Worm (Caenorhabditis elegans) whole organism, young adult: ENCODE results near the gene T15B7.1.
A peak's percentile ranks its signal among the peaks of the same experiment; 100 is the strongest.

Source experiments
- C06A6.2 ChIP-seq: fragments of 200-800 bp; sonication (Bioruptor generic); conservative IDR thresholded peaks from 2 replicates; pipeline ENCODE4 v1.3.6; 2022; ENCODE audit warnings: missing genetic modification characterization, missing compliant biosample characterization
- C17E4.6 ChIP-seq: fragments of 200-800 bp; sonication (Bioruptor generic); IDR thresholded peaks from 2 replicates; pipeline ENCODE4 v1.3.6; 2022; ENCODE audit warnings: missing genetic modification reagents, missing genetic modification characterization, missing compliant biosample characterization
- D2030.7 ChIP-seq: fragments of 200-800 bp; sonication (Bioruptor generic); IDR thresholded peaks from 2 replicates; pipeline ENCODE4 v1.3.6; 2022; ENCODE audit warnings: missing genetic modification reagents, missing genetic modification characterization, missing compliant biosample characterization
- F33H1.4 ChIP-seq: fragments of 200-800 bp; sonication (Bioruptor generic); IDR thresholded peaks from 2 replicates; pipeline ENCODE4 v1.3.6; 2022; ENCODE audit warnings: missing genetic modification reagents, missing genetic modification characterization, missing compliant biosample characterization
- K12H6.12 ChIP-seq: fragments of 200-800 bp; sonication (Bioruptor generic); optimal IDR thresholded peaks from 2 replicates; lab custom pipeline; 2018; ENCODE audit warnings: mild to moderate bottlenecking, missing genetic modification characterization, missing compliant biosample characterization
- Y67H2A.10 ChIP-seq: fragments of 200-800 bp; sonication (Bioruptor generic); conservative IDR thresholded peaks from 2 replicates; pipeline ENCODE4 v1.3.6; 2022; ENCODE audit warnings: missing genetic modification reagents, missing genetic modification characterization, missing compliant biosample characterization
- Y95B8A.8 ChIP-seq: fragments of 200-800 bp; sonication (Bioruptor generic); IDR thresholded peaks from 2 replicates; pipeline ENCODE4 v1.3.6; 2022; ENCODE audit warnings: missing genetic modification reagents, missing genetic modification characterization, missing compliant biosample characterization
- ama-1 ChIP-seq, 3 experiments: fragments of 150-350 bp in 1 of 3; sonication (generic microtip) in 2 of 3; optimal IDR thresholded peaks; 2 replicates each; lab custom pipeline; 2014 to 2018; ENCODE audit warnings: missing biosample characterization in 2 of 3, missing genetic modification characterization in 2 of 3, missing genetic modification reagents in 2 of 3
- aptf-2 ChIP-seq: fragments of 200-800 bp; sonication (Bioruptor generic); conservative IDR thresholded peaks from 2 replicates; pipeline ENCODE4 v1.3.6; 2022; ENCODE audit warnings: missing genetic modification reagents, missing genetic modification characterization, missing compliant biosample characterization
- attf-6 ChIP-seq: fragments of 200-800 bp; sonication (Bioruptor generic); IDR thresholded peaks from 2 replicates; pipeline ENCODE4 v1.3.6; 2022; ENCODE audit warnings: missing genetic modification reagents, missing genetic modification characterization, missing compliant biosample characterization
- bed-2 ChIP-seq: fragments of 200-800 bp; sonication (Bioruptor generic); IDR thresholded peaks from 2 replicates; pipeline ENCODE4 v1.3.6; 2022; ENCODE audit warnings: missing genetic modification reagents, missing genetic modification characterization, missing compliant biosample characterization
- cebp-1 ChIP-seq, 2 experiments: fragments of 200-800 bp in 1 of 2; sonication (Bioruptor generic) in 1 of 2; sonication (generic microtip) in 1 of 2; IDR thresholded peaks in 1 of 2; optimal IDR thresholded peaks in 1 of 2; 2 replicates each; pipeline versions ENCODE4 v1.3.6 to Lab custom; 2017 to 2022; ENCODE audit warnings: missing compliant biosample characterization in 2 of 2, missing genetic modification characterization in 2 of 2, mild to moderate bottlenecking in 1 of 2, missing genetic modification reagents in 1 of 2, moderate library complexity in 1 of 2
- dox-1 ChIP-seq: fragments of 200-800 bp; sonication (Bioruptor generic); IDR thresholded peaks from 2 replicates; pipeline ENCODE4 v1.3.6; 2022; ENCODE audit warnings: missing genetic modification reagents, missing genetic modification characterization, missing compliant biosample characterization
- dpff-1 ChIP-seq: sonication (generic microtip); optimal IDR thresholded peaks from 2 replicates; lab custom pipeline; 2017; ENCODE audit warnings: mild to moderate bottlenecking, missing genetic modification characterization, missing compliant biosample characterization
- dpl-1 ChIP-seq: fragments of 150-350 bp; optimal IDR thresholded peaks from 2 replicates; lab custom pipeline; 2014; ENCODE audit warnings: missing biosample characterization, missing genetic modification reagents, missing genetic modification characterization
- efl-1 ChIP-seq: fragments of 150-350 bp; optimal IDR thresholded peaks from 2 replicates; lab custom pipeline; 2014; ENCODE audit warnings: missing biosample characterization, missing genetic modification reagents, missing genetic modification characterization
- fkh-3 ChIP-seq: sonication (generic microtip); optimal IDR thresholded peaks from 2 replicates; lab custom pipeline; 2016; ENCODE audit warnings: mild to moderate bottlenecking, missing genetic modification characterization, missing compliant biosample characterization
- him-1 ChIP-seq: sonication (generic microtip); optimal IDR thresholded peaks from 2 replicates; lab custom pipeline; 2016; ENCODE audit warnings: missing genotype, missing genetic modification reagents, missing genetic modification characterization, missing compliant biosample characterization
- hmg-1.2 ChIP-seq: fragments of 200-800 bp; sonication (Bioruptor generic); IDR thresholded peaks from 2 replicates; pipeline ENCODE4 v1.3.6; 2022; ENCODE audit warnings: missing genetic modification reagents, missing genetic modification characterization, missing compliant biosample characterization
- hmg-20 ChIP-seq: fragments of 200-800 bp; sonication (Bioruptor generic); IDR thresholded peaks from 2 replicates; pipeline ENCODE4 v1.3.6; 2022; ENCODE audit warnings: missing genetic modification reagents, missing genetic modification characterization, missing compliant biosample characterization
- lin-54 ChIP-seq: fragments of 200-800 bp; sonication (Bioruptor generic); optimal IDR thresholded peaks from 2 replicates; lab custom pipeline; 2018; ENCODE audit warnings: mild to moderate bottlenecking, missing genetic modification characterization, missing compliant biosample characterization
- lsl-1 ChIP-seq: fragments of 200-800 bp; sonication (Bioruptor generic); optimal IDR thresholded peaks from 2 replicates; lab custom pipeline; 2018; ENCODE audit warnings: mild to moderate bottlenecking, missing genetic modification characterization, moderate library complexity, missing compliant biosample characterization
- madf-6 ChIP-seq: fragments of 200-800 bp; sonication (Bioruptor generic); IDR thresholded peaks from 2 replicates; pipeline ENCODE4 v1.3.6; 2022; ENCODE audit warnings: missing genetic modification reagents, missing genetic modification characterization, missing compliant biosample characterization
- mxl-1 ChIP-seq: sonication (generic microtip); optimal IDR thresholded peaks from 2 replicates; lab custom pipeline; 2016; ENCODE audit warnings: missing genetic modification characterization, missing compliant biosample characterization
- nhr-27 ChIP-seq: fragments of 200-800 bp; sonication (Bioruptor generic); optimal IDR thresholded peaks from 2 replicates; lab custom pipeline; 2018; ENCODE audit warnings: mild to moderate bottlenecking, missing genetic modification characterization, moderate library complexity, missing compliant biosample characterization
- pbrm-1 ChIP-seq: fragments of 200-800 bp; sonication (Bioruptor generic); IDR thresholded peaks from 2 replicates; pipeline ENCODE4 v1.3.6; 2022; ENCODE audit warnings: missing genetic modification reagents, missing genetic modification characterization, missing compliant biosample characterization
- pha-4 ChIP-seq: fragments of 150-350 bp; sonication (generic microtip); optimal IDR thresholded peaks from 2 replicates; lab custom pipeline; 2014; ENCODE audit warnings: missing biosample characterization, missing genetic modification reagents, missing genetic modification characterization
- tlf-1 ChIP-seq: fragments of 200-800 bp; sonication (Bioruptor generic); optimal IDR thresholded peaks from 2 replicates; lab custom pipeline; 2018; ENCODE audit warnings: mild to moderate bottlenecking, missing genetic modification characterization, missing compliant biosample characterization
- zfh-2 ChIP-seq: fragments of 200-800 bp; sonication (Bioruptor generic); conservative IDR thresholded peaks from 2 replicates; pipeline ENCODE4 v1.3.6; 2022; ENCODE audit warnings: missing genetic modification reagents, missing genetic modification characterization, missing compliant biosample characterization
- ztf-28 ChIP-seq: fragments of 200-800 bp; sonication (Bioruptor generic); IDR thresholded peaks from 2 replicates; pipeline ENCODE4 v1.3.6; 2022; ENCODE audit warnings: missing genetic modification reagents, missing genetic modification characterization, missing compliant biosample characterization
- ztf-3 ChIP-seq: fragments of 200-800 bp; sonication (Bioruptor generic); optimal IDR thresholded peaks from 2 replicates; lab custom pipeline; 2018; ENCODE audit warnings: mild to moderate bottlenecking, missing genetic modification characterization, missing compliant biosample characterization

T15B7.1 gene

DNA sequence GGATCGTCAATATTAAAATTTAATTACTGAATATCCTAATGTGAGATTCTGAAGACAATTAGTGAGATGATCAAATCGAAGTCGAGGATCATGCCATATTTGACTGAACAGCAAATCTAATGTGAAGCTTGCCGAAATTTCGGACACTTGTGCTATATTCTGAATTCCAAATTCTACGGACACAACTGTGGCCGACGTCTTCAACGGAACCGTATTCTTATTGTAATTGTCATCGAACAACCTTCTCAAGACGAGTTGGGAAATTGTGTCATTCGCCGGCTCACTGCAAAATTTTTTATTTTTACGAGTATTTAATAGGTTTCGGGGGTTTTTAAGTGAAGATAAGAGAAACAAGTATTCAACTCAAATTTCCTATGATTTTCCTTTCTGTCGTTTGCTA lies at the start of gene T15B7.1:
TSS of gene T15B7.1 (plus strand) at position 301 of the 400 bp plus-strand sequence.
- TF ChIP-seq ama-1 (optimal IDR thresholded peaks at IDR 0.05; lab: Kevin White, UChicago) (no peak), ama-1 (GFP tag; optimal IDR thresholded peaks at IDR 0.05; lab: Kevin White, UChicago) (no peak), bed-2 (no peak), fkh-3 (tag; lab: Kevin White, UChicago) (no peak), C06A6.2 (no peak), ztf-28 (GFP tag; lab: Robert Waterston, UW) (no peak), pbrm-1 (GFP tag; lab: Robert Waterston, UW) (no peak), aptf-2 (GFP tag; lab: Robert Waterston, UW) (no peak), him-1 (tag; lab: Kevin White, UChicago) (no peak), F33H1.4 (GFP tag; lab: Robert Waterston, UW) (no peak), attf-6 (no peak), pha-4 (tag; lab: Kevin White, UChicago) (no peak), nhr-27 (tag; lab: Kevin White, UChicago) (no peak), cebp-1 (GFP tag; IDR thresholded peaks at IDR 0.05; lab: Robert Waterston, UW) (no peak), cebp-1 (tag; optimal IDR thresholded peaks at IDR 0.05; lab: Kevin White, UChicago) (no peak), C17E4.6 (no peak), Y95B8A.8 (GFP tag; lab: Robert Waterston, UW) (no peak), hmg-20 (GFP tag; lab: Robert Waterston, UW) (no peak)
- TF ChIP-seq, all 124 proteins: peak for 0

DNA sequence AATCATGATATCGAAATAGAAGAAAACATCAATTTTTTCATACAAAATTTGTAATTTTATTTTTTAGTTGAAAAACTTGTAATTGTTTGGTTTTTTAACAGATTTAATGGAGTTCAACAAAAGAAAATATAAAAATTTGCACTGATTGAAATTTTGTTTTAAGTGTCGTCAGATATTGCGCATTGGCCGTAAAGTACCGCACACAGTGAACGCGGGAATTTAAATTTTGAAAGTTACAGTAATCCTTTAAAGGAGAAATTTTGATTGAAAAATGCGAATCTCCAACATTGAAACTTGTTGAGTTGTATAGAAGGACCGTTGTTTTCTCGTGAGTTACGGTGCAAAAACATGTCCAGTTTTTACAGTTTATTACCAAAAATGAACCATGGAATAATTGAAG lies 49.6 kb upstream of the T15B7.1 start:
- TF ChIP-seq ama-1 (optimal IDR thresholded peaks at IDR 0.05; lab: Kevin White, UChicago) (no peak), ama-1 (GFP tag; optimal IDR thresholded peaks at IDR 0.05; lab: Kevin White, UChicago) (no peak), D2030.7 (no peak), mxl-1 (no peak), lsl-1 (peak; percentile 45), Y67H2A.10 (GFP tag; lab: Robert Waterston, UW) (no peak), madf-6 (GFP tag; lab: Robert Waterston, UW) (peak; percentile 53; the same call in 1 of the 2 replicates), lin-54 (GFP tag; lab: Kevin White, UChicago) (peak; percentile 74), efl-1 (GFP tag; lab: Kevin White, UChicago) (peak; percentile 80), dpl-1 (GFP tag; lab: Kevin White, UChicago) (peak; percentile 29), dpff-1 (tag; lab: Kevin White, UChicago) (no peak)

DNA sequence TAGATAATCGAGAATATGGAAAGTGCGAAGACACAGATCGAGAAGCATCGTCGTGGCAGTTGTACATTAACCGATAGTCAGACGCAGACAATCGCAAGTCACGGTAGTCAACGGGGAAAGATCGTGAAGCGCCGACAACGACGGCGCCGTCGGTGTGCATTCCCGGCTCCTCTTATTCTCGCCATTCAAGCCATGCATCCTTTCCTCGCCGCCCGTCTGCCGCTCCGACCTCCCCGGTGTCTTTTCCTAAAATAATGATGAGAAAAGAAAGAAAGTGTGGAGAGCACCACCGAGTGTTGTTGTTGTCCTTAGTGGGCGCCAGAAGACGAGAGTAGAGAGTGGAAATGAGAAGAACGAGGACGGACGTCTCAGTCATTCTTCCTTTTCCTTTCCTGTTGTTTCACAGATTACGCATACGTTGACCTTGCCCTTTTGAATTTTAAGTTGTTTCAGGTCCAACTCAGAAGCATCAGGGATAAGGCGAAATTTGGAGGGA lies 48.7 kb upstream of the T15B7.1 start, which contains the start of gene ZC404.1:
TSS of gene ZC404.1 (plus strand) at position 446 of the 496 bp plus-strand sequence.
- TF ChIP-seq dox-1 (0 out of 2 replicates have a peak, but pooled peaks have one; percentile 10), lsl-1 (no peak), zfh-2 (GFP tag; lab: Robert Waterston, UW) (peak; percentile 92)

DNA sequence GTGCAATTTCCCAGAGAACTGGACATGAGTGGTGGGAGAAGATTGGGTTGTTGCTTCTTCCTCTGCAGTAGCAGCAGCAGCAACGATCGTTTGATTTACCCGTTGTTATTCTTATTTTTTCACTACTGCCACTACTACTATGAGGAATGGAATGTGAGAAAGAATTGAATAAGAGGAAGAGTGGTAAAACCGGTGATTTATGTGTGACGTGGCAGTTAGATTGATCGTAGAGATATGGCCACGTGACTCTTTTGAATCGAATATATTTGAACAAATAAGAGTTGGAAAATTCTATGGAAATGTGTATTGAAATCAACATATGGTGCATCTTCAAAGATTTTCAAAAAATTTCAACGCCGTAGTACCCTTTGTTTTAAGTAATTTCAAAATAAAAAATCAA lies 46.3 kb upstream of the T15B7.1 start:
- TF ChIP-seq bed-2: no peak
- TF ChIP-seq, all 124 proteins: peak for 0

DNA sequence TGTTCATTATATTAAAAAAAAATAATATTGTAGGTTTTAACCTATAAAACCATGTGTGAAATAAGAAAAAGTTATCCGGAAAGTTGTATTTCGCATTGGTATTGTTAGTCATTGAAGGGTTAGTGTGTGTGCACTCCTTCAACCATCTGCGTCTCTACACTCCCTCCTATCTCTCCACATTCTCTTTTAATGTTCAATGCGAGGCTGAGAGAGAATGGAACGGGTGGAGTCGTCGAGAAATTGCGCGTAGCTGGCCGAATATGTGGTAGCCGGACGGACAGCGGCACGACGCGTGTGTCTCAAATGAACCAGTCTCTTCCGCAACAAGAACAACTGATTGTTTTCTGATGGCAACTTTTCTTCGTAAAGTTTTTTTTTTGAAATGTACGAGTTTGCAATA lies 45.6 kb upstream of the T15B7.1 start:
- TF ChIP-seq hmg-1.2 (GFP tag; lab: Robert Waterston, UW) (peak; percentile 91; the same call in 1 of the 2 replicates), tlf-1 (GFP tag; lab: Kevin White, UChicago) (no peak)

DNA sequence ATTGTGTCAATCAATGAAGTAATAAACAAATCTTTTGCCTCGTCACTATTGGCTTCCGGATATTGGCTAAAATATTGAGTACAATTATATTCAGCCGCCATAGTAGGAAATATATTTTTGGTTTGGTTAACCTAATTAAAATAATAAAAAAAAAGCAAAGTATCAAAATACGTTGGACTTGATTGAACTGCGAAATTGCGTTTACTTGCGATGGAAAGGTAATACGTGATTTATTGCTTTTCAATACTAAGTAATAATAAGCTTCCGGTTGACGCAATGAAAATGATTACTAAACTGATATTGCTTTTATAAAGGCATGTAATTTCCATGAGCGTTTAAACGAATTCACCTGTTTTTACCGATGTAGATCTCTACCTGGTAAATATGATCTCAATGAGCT lies 43.0 kb upstream of the T15B7.1 start, which contains the start of gene dmsr-9:
TSS of gene dmsr-9 (minus strand) at position 101 of the 400 bp plus-strand sequence.
- no peak for TF ChIP-seq ztf-3 (GFP tag; lab: Kevin White, UChicago)
- TF ChIP-seq K12H6.12 (tag; lab: Kevin White, UChicago): no peak
